Worm (Caenorhabditis elegans) whole organism, young adult: ENCODE data around the gene Y43F8B.25.

Experiments used
- C17E4.6 ChIP-seq: fragments of 200-800 bp; sonication (Bioruptor generic); IDR thresholded peaks from 2 replicates; pipeline ENCODE4 v1.3.6; 2022; ENCODE audit warnings: missing genetic modification reagents, missing genetic modification characterization, missing compliant biosample characterization
- F52B5.7 ChIP-seq: sonication (generic microtip); optimal IDR thresholded peaks from 2 replicates; lab custom pipeline; 2016; ENCODE audit warnings: mild to moderate bottlenecking, missing genetic modification characterization, missing compliant biosample characterization
- Y67H2A.10 ChIP-seq: fragments of 200-800 bp; sonication (Bioruptor generic); conservative IDR thresholded peaks from 2 replicates; pipeline ENCODE4 v1.3.6; 2022; ENCODE audit warnings: missing genetic modification reagents, missing genetic modification characterization, missing compliant biosample characterization
- aptf-2 ChIP-seq: fragments of 200-800 bp; sonication (Bioruptor generic); conservative IDR thresholded peaks from 2 replicates; pipeline ENCODE4 v1.3.6; 2022; ENCODE audit warnings: missing genetic modification reagents, missing genetic modification characterization, missing compliant biosample characterization
- aptf-3 ChIP-seq: fragments of 200-800 bp; sonication (Bioruptor generic); IDR thresholded peaks from 2 replicates; pipeline ENCODE4 v1.3.6; 2022; ENCODE audit warnings: missing genetic modification characterization, missing compliant biosample characterization
- atf-7 ChIP-seq: sonication (generic microtip); optimal IDR thresholded peaks from 2 replicates; lab custom pipeline; 2017; ENCODE audit warnings: mild to moderate bottlenecking, missing genetic modification characterization, missing compliant biosample characterization
- athp-1 ChIP-seq: sonication (generic microtip); optimal IDR thresholded peaks from 2 replicates; lab custom pipeline; 2017; ENCODE audit warnings: mild to moderate bottlenecking, missing genetic modification characterization, missing compliant biosample characterization
- attf-3 ChIP-seq: fragments of 200-800 bp; sonication (Bioruptor generic); conservative IDR thresholded peaks from 2 replicates; pipeline ENCODE4 v1.3.6; 2022; ENCODE audit warnings: missing genetic modification reagents, missing genetic modification characterization, missing compliant biosample characterization
- attf-6 ChIP-seq: fragments of 200-800 bp; sonication (Bioruptor generic); IDR thresholded peaks from 2 replicates; pipeline ENCODE4 v1.3.6; 2022; ENCODE audit warnings: missing genetic modification reagents, missing genetic modification characterization, missing compliant biosample characterization
- bed-2 ChIP-seq: fragments of 200-800 bp; sonication (Bioruptor generic); IDR thresholded peaks from 2 replicates; pipeline ENCODE4 v1.3.6; 2022; ENCODE audit warnings: missing genetic modification reagents, missing genetic modification characterization, missing compliant biosample characterization
- ccch-3 ChIP-seq: fragments of 200-800 bp; sonication (Bioruptor generic); optimal IDR thresholded peaks from 2 replicates; lab custom pipeline; 2018; ENCODE audit warnings: mild to moderate bottlenecking, missing genetic modification characterization, missing compliant biosample characterization
- cebp-1 ChIP-seq, 2 experiments: fragments of 200-800 bp in 1 of 2; sonication (Bioruptor generic) in 1 of 2; sonication (generic microtip) in 1 of 2; IDR thresholded peaks in 1 of 2; optimal IDR thresholded peaks in 1 of 2; 2 replicates each; pipeline versions ENCODE4 v1.3.6 to Lab custom; 2017 to 2022; ENCODE audit warnings: missing compliant biosample characterization in 2 of 2, missing genetic modification characterization in 2 of 2, mild to moderate bottlenecking in 1 of 2, missing genetic modification reagents in 1 of 2, moderate library complexity in 1 of 2
- chd-7 ChIP-seq: sonication (generic microtip); optimal IDR thresholded peaks from 2 replicates; lab custom pipeline; 2016; ENCODE audit warnings: mild to moderate bottlenecking, missing genetic modification characterization, moderate library complexity, missing compliant biosample characterization
- dox-1 ChIP-seq: fragments of 200-800 bp; sonication (Bioruptor generic); IDR thresholded peaks from 2 replicates; pipeline ENCODE4 v1.3.6; 2022; ENCODE audit warnings: missing genetic modification reagents, missing genetic modification characterization, missing compliant biosample characterization
- efl-1 ChIP-seq: fragments of 150-350 bp; optimal IDR thresholded peaks from 2 replicates; lab custom pipeline; 2014; ENCODE audit warnings: missing biosample characterization, missing genetic modification reagents, missing genetic modification characterization
- egl-44 ChIP-seq: fragments of 200-800 bp; sonication (Bioruptor generic); IDR thresholded peaks from 2 replicates; pipeline ENCODE4 v1.3.6; 2022; ENCODE audit warnings: missing genetic modification reagents, missing genetic modification characterization, missing compliant biosample characterization
- ekl-4 ChIP-seq: fragments of 200-800 bp; sonication (Bioruptor generic); IDR thresholded peaks from 2 replicates; pipeline ENCODE4 v1.3.6; 2022; ENCODE audit warnings: missing genetic modification reagents, missing genetic modification characterization, missing compliant biosample characterization
- fkh-3 ChIP-seq: sonication (generic microtip); optimal IDR thresholded peaks from 2 replicates; lab custom pipeline; 2016; ENCODE audit warnings: mild to moderate bottlenecking, missing genetic modification characterization, missing compliant biosample characterization
- hmg-1.2 ChIP-seq: fragments of 200-800 bp; sonication (Bioruptor generic); IDR thresholded peaks from 2 replicates; pipeline ENCODE4 v1.3.6; 2022; ENCODE audit warnings: missing genetic modification reagents, missing genetic modification characterization, missing compliant biosample characterization
- lin-26 ChIP-seq: fragments of 200-800 bp; sonication (Bioruptor generic); IDR thresholded peaks from 2 replicates; pipeline ENCODE4 v1.3.6; 2022; ENCODE audit warnings: missing genetic modification reagents, missing genetic modification characterization, missing compliant biosample characterization
- lin-35 ChIP-seq, 3 experiments: fragments of 150-350 bp in 2 of 3; sonication (generic microtip) in 1 of 3; optimal IDR thresholded peaks; 2 replicates each; lab custom pipeline; 2014 to 2018; ENCODE audit warnings: missing biosample characterization in 3 of 3, missing genetic modification characterization in 3 of 3, missing genetic modification reagents in 3 of 3
- lin-40 ChIP-seq: sonication (generic microtip); optimal IDR thresholded peaks from 2 replicates; lab custom pipeline; 2016; ENCODE audit warnings: missing genetic modification characterization, mild to moderate bottlenecking, missing compliant biosample characterization, missing genotype, missing genetic modification reagents
- madf-3 ChIP-seq: fragments of 200-800 bp; sonication (Bioruptor generic); IDR thresholded peaks from 2 replicates; pipeline ENCODE4 v1.3.6; 2022; ENCODE audit warnings: missing genetic modification reagents, missing genetic modification characterization, missing compliant biosample characterization
- mel-28 ChIP-seq: sonication (generic microtip); optimal IDR thresholded peaks from 2 replicates; lab custom pipeline; 2016; ENCODE audit warnings: borderline replicate concordance, mild to moderate bottlenecking, missing genetic modification characterization, missing compliant biosample characterization
- nhr-90 ChIP-seq: sonication (generic microtip); optimal IDR thresholded peaks from 2 replicates; lab custom pipeline; 2016; ENCODE audit warnings: missing genotype, mild to moderate bottlenecking, missing genetic modification characterization, missing compliant biosample characterization
- rpc-1 ChIP-seq, 2 experiments: fragments of 150-350 bp in 1 of 2; sonication (generic microtip) in 1 of 2; optimal IDR thresholded peaks; 2 replicates each; lab custom pipeline; 2014 to 2018; ENCODE audit warnings: missing biosample characterization in 1 of 2, missing genetic modification characterization in 1 of 2, missing genetic modification reagents in 1 of 2, missing genotype in 1 of 2
- sea-2 ChIP-seq: fragments of 200-800 bp; sonication (Bioruptor generic); IDR thresholded peaks from 2 replicates; pipeline ENCODE4 v1.3.6; 2022; ENCODE audit warnings: missing genetic modification characterization, missing compliant biosample characterization
- sptf-2 ChIP-seq: fragments of 200-800 bp; sonication (Bioruptor generic); optimal IDR thresholded peaks from 2 replicates; lab custom pipeline; 2018; ENCODE audit warnings: mild to moderate bottlenecking, missing genetic modification characterization, missing compliant biosample characterization
- zim-3 ChIP-seq: sonication (generic microtip); optimal IDR thresholded peaks from 2 replicates; lab custom pipeline; 2017; ENCODE audit warnings: mild to moderate bottlenecking, missing genetic modification characterization, moderate library complexity, missing compliant biosample characterization
- ztf-18 ChIP-seq: sonication (generic microtip); optimal IDR thresholded peaks from 2 replicates; lab custom pipeline; 2016; ENCODE audit warnings: missing genotype, mild to moderate bottlenecking, missing genetic modification characterization, missing compliant biosample characterization
- ztf-3 ChIP-seq: fragments of 200-800 bp; sonication (Bioruptor generic); optimal IDR thresholded peaks from 2 replicates; lab custom pipeline; 2018; ENCODE audit warnings: mild to moderate bottlenecking, missing genetic modification characterization, missing compliant biosample characterization

Y43F8B.25 gene

DNA sequence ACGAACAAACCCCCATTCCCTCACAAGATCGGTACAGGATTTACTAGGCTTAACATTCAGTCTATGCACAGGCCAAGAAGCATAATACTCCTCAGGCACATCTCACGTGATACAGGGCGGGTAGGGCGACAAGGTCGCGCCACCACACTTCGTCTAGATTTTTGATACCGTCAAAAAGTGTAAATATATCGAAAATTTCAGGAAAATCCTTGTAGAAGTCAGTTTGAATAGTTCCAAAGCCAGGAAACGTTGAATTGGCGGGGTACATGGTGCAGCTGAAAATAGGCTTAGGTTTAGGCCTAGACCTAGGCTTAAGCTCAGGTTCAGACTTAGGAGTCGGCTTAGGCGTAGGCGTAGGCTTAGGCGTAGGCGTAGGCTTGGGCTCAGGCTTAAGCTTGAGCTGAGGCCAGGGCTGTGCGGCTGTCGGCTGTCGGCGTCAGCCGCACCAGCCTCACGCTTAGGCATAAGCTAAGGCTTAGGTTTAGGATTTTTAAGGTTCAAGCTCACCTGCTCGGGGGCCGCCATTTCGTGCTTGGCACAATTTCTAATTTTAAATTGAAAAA, 32.3 kb upstream of the Y43F8B.25 start:
- TF ChIP-seq F52B5.7 (tag; lab: Kevin White, UChicago) (peak; percentile 63), hmg-1.2 (GFP tag; lab: Robert Waterston, UW) (peak; percentile 28; the same call in 1 of the 2 replicates), madf-3 (GFP tag; lab: Robert Waterston, UW) (0 out of 2 replicates have a peak, but pooled peaks have one; percentile 35), sptf-2 (GFP tag; lab: Kevin White, UChicago) (peak; percentile 23), egl-44 (GFP tag; lab: Robert Waterston, UW) (no peak; the same call in 1 of the 2 replicates), fkh-3 (tag; lab: Kevin White, UChicago) (peak; percentile 24), aptf-3 (GFP tag; lab: Robert Waterston, UW) (0 out of 2 replicates have a peak, but pooled peaks have one; percentile 21), C17E4.6 (0 out of 2 replicates have a peak, but pooled peaks have one; percentile 10), atf-7 (no peak), zim-3 (tag; lab: Kevin White, UChicago) (peak; percentile 52), ekl-4 (GFP tag; lab: Robert Waterston, UW) (peak; percentile 46), efl-1 (GFP tag; lab: Kevin White, UChicago) (no peak), sea-2 (GFP tag; lab: Robert Waterston, UW) (peak; percentile 67; the same call in 1 of the 2 replicates), ztf-3 (peak; percentile 3), chd-7 (tag; lab: Kevin White, UChicago) (peak; percentile 49), athp-1 (tag; lab: Kevin White, UChicago) (peak; percentile 67), attf-3 (GFP tag; lab: Robert Waterston, UW) (peak; percentile 34; the same call in 1 of the 2 replicates), bed-2 (GFP tag; lab: Robert Waterston, UW) (0 out of 2 replicates have a peak, but pooled peaks have one; percentile 10), lin-26 (0 out of 2 replicates have a peak, but pooled peaks have one; percentile 44), dox-1 (0 out of 2 replicates have a peak, but pooled peaks have one; percentile 39), Y67H2A.10 (GFP tag; lab: Robert Waterston, UW) (no peak), nhr-90 (tag; lab: Kevin White, UChicago) (no peak)

DNA sequence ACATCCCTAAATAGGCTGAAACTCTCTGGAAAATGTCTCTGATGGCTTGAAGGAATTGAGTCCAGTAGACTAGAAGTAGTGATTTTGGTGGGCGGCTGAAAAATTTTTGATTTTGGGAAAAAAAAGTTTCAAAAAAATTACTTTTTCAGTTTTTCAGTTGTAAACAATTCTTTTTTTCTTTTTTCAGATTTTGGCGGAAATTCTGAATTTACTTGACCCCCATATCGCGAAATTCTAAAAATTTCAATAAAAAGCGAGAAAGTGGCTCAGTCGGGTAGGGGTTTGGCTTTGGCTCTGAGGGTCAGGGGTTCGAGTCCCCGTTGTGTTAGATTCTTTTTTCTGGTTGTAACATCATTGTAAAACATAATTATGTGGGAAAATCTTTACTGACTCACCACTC, 31.7 kb upstream of the Y43F8B.25 start, which contains the start of gene srw-85:
TSS of gene srw-85 (minus strand) at position 101 of the 400 bp plus-strand sequence.
- no peak for TF ChIP-seq rpc-1 (optimal IDR thresholded peaks at IDR 0.05; lab: Kevin White, UChicago)
- TF ChIP-seq rpc-1 (tag; optimal IDR thresholded peaks at IDR 0.05; lab: Kevin White, UChicago), result peak; percentile 16
- TF ChIP-seq attf-6 (GFP tag; lab: Robert Waterston, UW), result no peak

DNA sequence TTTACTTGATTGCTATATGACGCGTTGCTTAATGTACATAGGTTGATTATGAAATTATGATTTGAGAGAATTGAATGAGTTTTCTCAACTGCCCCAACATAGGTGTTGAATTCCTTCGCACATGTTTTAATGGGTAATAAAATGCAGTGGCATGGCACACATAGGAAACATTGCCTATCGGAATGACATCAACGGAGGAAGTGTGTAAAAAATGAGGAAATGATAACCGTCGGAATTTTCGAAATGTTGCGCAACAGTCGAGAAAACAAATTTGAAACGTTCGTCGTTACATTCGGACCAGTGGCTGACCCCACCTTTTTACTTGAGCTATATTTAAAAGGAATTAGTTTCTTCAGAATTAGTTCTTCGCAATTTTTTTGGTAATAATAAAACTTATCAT, 30.7 kb upstream of the Y43F8B.25 start:
- TF ChIP-seq ekl-4 (GFP tag; lab: Robert Waterston, UW), result no peak
- no peak for TF ChIP-seq lin-35 (GFP tag; optimal IDR thresholded peaks at IDR 0.05; lab: Kevin White, UChicago)
- TF ChIP-seq cebp-1 (GFP tag; IDR thresholded peaks at IDR 0.05; lab: Robert Waterston, UW), result peak; percentile 53; the same call in 1 of the 2 replicates
- TF ChIP-seq cebp-1 (tag; optimal IDR thresholded peaks at IDR 0.05; lab: Kevin White, UChicago), result peak; percentile 57

DNA sequence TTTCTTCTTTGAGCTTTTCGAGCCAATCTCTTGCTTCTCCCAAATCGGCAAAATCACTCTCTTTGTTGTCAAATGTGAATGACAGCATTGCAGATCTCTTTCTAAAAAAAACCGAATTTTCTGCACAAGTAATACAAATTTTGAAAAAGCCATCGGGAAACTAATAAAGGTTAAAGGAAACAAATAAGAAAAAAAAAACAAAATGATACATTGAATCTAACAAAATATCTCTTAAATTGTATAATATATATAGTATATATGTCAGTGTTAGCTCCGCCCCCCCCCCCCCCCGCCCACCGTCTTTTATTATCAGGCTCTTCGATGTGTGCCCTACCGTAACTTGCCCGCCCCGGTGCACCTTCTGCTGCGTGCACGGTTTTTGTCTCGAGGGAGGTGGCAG, 29.7 kb upstream of the Y43F8B.25 start, which contains the start of gene C25F9.11:
TSS of gene C25F9.11 (minus strand) at position 101 of the 400 bp plus-strand sequence.
- TF ChIP-seq aptf-2 (GFP tag; lab: Robert Waterston, UW) (no peak), ztf-18 (tag; lab: Kevin White, UChicago) (no peak), Y67H2A.10 (GFP tag; lab: Robert Waterston, UW) (no peak), lin-40 (tag; lab: Kevin White, UChicago) (no peak), dox-1 (no peak), lin-35 (GFP tag; optimal IDR thresholded peaks at IDR 0.05; lab: Kevin White, UChicago) (no peak), mel-28 (tag; lab: Kevin White, UChicago) (no peak), atf-7 (no peak), ccch-3 (GFP tag; lab: Kevin White, UChicago) (no peak)
